Worm (Caenorhabditis elegans): ENCODE data around the gene Y39G8B.10.

- TF ChIP-seq nhr-12 (tag; optimal IDR thresholded peaks at IDR 0.05): no peak
- no peak for TF ChIP-seq ztf-11 (tag; optimal IDR thresholded peaks at IDR 0.05)
- TF ChIP-seq ham-2 (GFP tag; optimal IDR thresholded peaks at IDR 0.05): no peak
- no peak for TF ChIP-seq nhr-76 (tag; optimal IDR thresholded peaks at IDR 0.05)
- TF ChIP-seq mep-1 (tag; optimal IDR thresholded peaks at IDR 0.05): no peak
- TF ChIP-seq nhr-237 (tag; optimal IDR thresholded peaks at IDR 0.05): no peak
- no peak for TF ChIP-seq mls-2 (tag; optimal IDR thresholded peaks at IDR 0.05)
- TF ChIP-seq lsy-2 (tag; optimal IDR thresholded peaks at IDR 0.05): no peak
These were observed 9.4 kb downstream of the Y39G8B.10 start, which contains the start of gene Y39G8B.1 for ce11 chrII:13973514-13973913.

Data from whole organism, mixed stage, embryonic.